Worm (Caenorhabditis elegans) whole organism, L3 larva: ENCODE measurements around the gene ZK669.3.

ENCODE experiments used
- aly-2 ChIP-seq: fragments of 150-350 bp; optimal IDR thresholded peaks from 2 replicates; lab custom pipeline; 2014; ENCODE audit warnings: missing biosample characterization, missing genetic modification characterization
- ceh-16 ChIP-seq: sonication (generic microtip); optimal IDR thresholded peaks from 2 replicates; lab custom pipeline; 2017; ENCODE audit warnings: missing biosample characterization, missing genetic modification characterization
- ceh-28 ChIP-seq: fragments of 150-350 bp; optimal IDR thresholded peaks from 2 replicates; lab custom pipeline; 2014; ENCODE audit warnings: missing biosample characterization, missing genetic modification reagents, missing genetic modification characterization
- ceh-9 ChIP-seq: sonication (generic microtip); optimal IDR thresholded peaks from 2 replicates; lab custom pipeline; 2018; ENCODE audit warnings: missing biosample characterization, missing genetic modification characterization
- egl-5 ChIP-seq: fragments of 150-350 bp; optimal IDR thresholded peaks from 2 replicates; lab custom pipeline; 2017; ENCODE audit warnings: missing biosample characterization, missing genetic modification reagents, missing genetic modification characterization, inconsistent platforms
- fkh-10 ChIP-seq: sonication (generic microtip); optimal IDR thresholded peaks from 2 replicates; lab custom pipeline; 2017; ENCODE audit warnings: missing biosample characterization, missing genetic modification reagents, missing genetic modification characterization
- fos-1 ChIP-seq: fragments of 150-350 bp; optimal IDR thresholded peaks from 2 replicates; lab custom pipeline; 2014; ENCODE audit warnings: missing biosample characterization, missing genetic modification characterization
- hmg-11 ChIP-seq: sonication (generic microtip); optimal IDR thresholded peaks from 2 replicates; lab custom pipeline; 2016; ENCODE audit warnings: missing genetic modification characterization, missing compliant biosample characterization
- lin-15B ChIP-seq: fragments of 150-350 bp; optimal IDR thresholded peaks from 2 replicates; lab custom pipeline; 2014; ENCODE audit warnings: missing biosample characterization, missing genetic modification characterization
- lin-39 ChIP-seq: fragments of 150-350 bp; optimal IDR thresholded peaks from 2 replicates; lab custom pipeline; 2018; ENCODE audit warnings: missing biosample characterization, missing genetic modification reagents, missing genetic modification characterization
- lsy-12 ChIP-seq: sonication (generic microtip); optimal IDR thresholded peaks from 2 replicates; lab custom pipeline; 2016; ENCODE audit warnings: mild to moderate bottlenecking, missing genetic modification characterization, missing compliant biosample characterization
- mml-1 ChIP-seq: fragments of 150-350 bp; sonication (generic microtip); optimal IDR thresholded peaks from 3 replicates; lab custom pipeline; 2014; ENCODE audit warnings: missing biosample characterization, missing genetic modification characterization
- nfya-1 ChIP-seq: sonication (generic microtip); optimal IDR thresholded peaks from 2 replicates; lab custom pipeline; 2017; ENCODE audit warnings: missing genetic modification characterization, mild to moderate bottlenecking, missing compliant biosample characterization, antibody characterized with exemption, moderate library complexity; ENCODE audit not compliant: insufficient read depth
- nhr-11 ChIP-seq: fragments of 150-350 bp; optimal IDR thresholded peaks from 2 replicates; lab custom pipeline; 2014; ENCODE audit warnings: missing biosample characterization, missing genetic modification characterization
- nhr-23 ChIP-seq: fragments of 150-350 bp; optimal IDR thresholded peaks from 2 replicates; lab custom pipeline; 2014; ENCODE audit warnings: missing biosample characterization, missing genetic modification reagents, missing genetic modification characterization
- nhr-237 ChIP-seq: fragments of 150-350 bp; optimal IDR thresholded peaks from 2 replicates; lab custom pipeline; 2014; ENCODE audit warnings: missing biosample characterization, missing genetic modification characterization
- nhr-28 ChIP-seq: fragments of 150-350 bp; optimal IDR thresholded peaks from 2 replicates; lab custom pipeline; 2014; ENCODE audit warnings: missing biosample characterization, missing genetic modification characterization
- nhr-67 ChIP-seq: fragments of 150-350 bp; optimal IDR thresholded peaks from 2 replicates; lab custom pipeline; 2014; ENCODE audit warnings: missing biosample characterization, missing genetic modification characterization
- nhr-77 ChIP-seq: fragments of 150-350 bp; optimal IDR thresholded peaks from 2 replicates; lab custom pipeline; 2014; ENCODE audit warnings: missing biosample characterization, missing genetic modification characterization
- pha-4 ChIP-seq: fragments of 150-350 bp; optimal IDR thresholded peaks from 2 replicates; lab custom pipeline; 2014; ENCODE audit warnings: missing biosample characterization, missing genetic modification reagents, missing genetic modification characterization
- pqm-1 ChIP-seq: fragments of 150-350 bp; optimal IDR thresholded peaks from 2 replicates; lab custom pipeline; 2017; ENCODE audit warnings: missing biosample characterization, missing genetic modification characterization, inconsistent platforms
- skn-1 ChIP-seq: fragments of 150-350 bp; optimal IDR thresholded peaks from 2 replicates; lab custom pipeline; 2014; ENCODE audit warnings: missing biosample characterization, missing genetic modification characterization
- tbx-2 ChIP-seq: sonication (generic microtip); optimal IDR thresholded peaks from 2 replicates; lab custom pipeline; 2016; ENCODE audit warnings: mild to moderate bottlenecking, missing genetic modification characterization, missing compliant biosample characterization
- unc-39 ChIP-seq: sonication (generic microtip); optimal IDR thresholded peaks from 4 replicates; lab custom pipeline; 2017; ENCODE audit warnings: missing biosample characterization, missing genetic modification characterization
- unc-62 ChIP-seq: fragments of 150-350 bp; sonication (generic microtip); optimal IDR thresholded peaks from 4 replicates; lab custom pipeline; 2014; ENCODE audit warnings: missing biosample characterization, missing genetic modification reagents, missing genetic modification characterization

ZK669.3 gene

ce11 chrII:7984071-7984470 is 43.1 kb downstream of the ZK669.3 start:
- TF ChIP-seq lin-39 (tag; lab: Kevin White, UChicago) (no peak), ceh-16 (tag; lab: Kevin White, UChicago) (no peak), pqm-1 (tag; lab: Kevin White, UChicago) (no peak), nhr-23 (no peak), lsy-12 (tag; lab: Kevin White, UChicago) (no peak), nhr-11 (no peak), egl-5 (tag; lab: Kevin White, UChicago) (no peak), unc-39 (tag; lab: Kevin White, UChicago) (no peak), ceh-9 (tag; lab: Kevin White, UChicago) (no peak), fos-1 (tag; lab: Kevin White, UChicago) (no peak), nhr-28 (tag; lab: Kevin White, UChicago) (no peak), tbx-2 (tag; lab: Kevin White, UChicago) (no peak), nhr-77 (tag; lab: Kevin White, UChicago) (no peak)

ce11 chrII:7985029-7985428 is 44.1 kb downstream of the ZK669.3 start:
- TF ChIP-seq unc-62 (GFP tag; lab: Kevin White, UChicago) (no peak), nhr-237 (no peak), skn-1 (no peak), lin-39 (tag; lab: Kevin White, UChicago) (peak; percentile 44), nhr-67 (tag; lab: Kevin White, UChicago) (no peak), aly-2 (tag; lab: Kevin White, UChicago) (no peak)

DNA sequence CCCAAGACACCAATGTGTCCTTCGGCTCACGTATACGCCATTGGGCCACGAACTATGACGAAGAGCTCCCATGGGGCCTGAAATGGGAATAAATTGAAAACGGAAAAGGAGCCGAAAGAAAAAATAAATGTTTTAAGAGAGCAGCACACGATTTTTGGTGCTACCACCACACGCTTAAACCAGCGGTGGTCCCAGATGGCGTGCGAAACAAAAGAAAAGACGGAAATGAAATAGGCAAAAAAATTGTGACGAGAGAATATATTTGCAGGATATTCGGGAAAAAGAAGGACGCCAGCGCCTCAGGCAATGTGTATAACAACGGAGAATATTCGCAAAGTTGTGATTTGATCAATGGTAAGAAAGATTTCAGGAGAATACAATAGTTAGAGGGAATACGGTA is 46.0 kb downstream of the ZK669.3 start:
- TF ChIP-seq nfya-1, result peak; percentile 6
- no peak for TF ChIP-seq tbx-2 (tag; lab: Kevin White, UChicago)
- TF ChIP-seq ceh-28 (tag; lab: Kevin White, UChicago), result no peak
- no peak for TF ChIP-seq fos-1 (tag; lab: Kevin White, UChicago)
- no peak for TF ChIP-seq skn-1
- peak; percentile 44 for TF ChIP-seq lin-39 (tag; lab: Kevin White, UChicago)
- no peak for TF ChIP-seq nhr-23
- no peak for TF ChIP-seq hmg-11 (tag; lab: Kevin White, UChicago)

- TF ChIP-seq mml-1 (tag; lab: Kevin White, UChicago) (no peak), fkh-10 (GFP tag; lab: Kevin White, UChicago) (peak; percentile 69)
- TF ChIP-seq, all 47 proteins: peak for 1
Measured at ce11 chrII:7990192-7990591, 49.2 kb downstream of the ZK669.3 start.

DNA sequence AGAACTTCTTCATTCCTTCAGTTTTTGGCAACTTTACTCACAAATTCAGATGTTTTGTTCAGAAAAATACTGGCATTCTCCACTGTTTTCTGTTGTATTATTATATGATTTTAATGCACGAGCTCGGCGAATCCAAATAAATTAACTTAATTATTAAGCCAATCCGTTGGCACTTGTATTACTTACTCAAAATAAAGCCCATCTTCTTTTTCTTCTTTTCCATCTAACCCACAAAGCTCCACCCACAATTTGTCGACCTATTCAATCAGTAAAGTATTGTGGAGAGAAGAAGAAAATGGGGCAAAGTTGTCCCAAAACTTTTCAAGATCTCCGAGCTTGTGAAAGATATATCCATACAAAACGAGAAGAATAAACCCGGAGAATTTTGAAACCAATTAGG is 50.3 kb downstream of the ZK669.3 start:
- TF ChIP-seq pha-4 (tag; lab: Kevin White, UChicago) (no peak), lin-15B (tag; lab: Kevin White, UChicago) (no peak), ceh-28 (tag; lab: Kevin White, UChicago) (no peak)
